Fruit fly (Drosophila melanogaster): ENCODE measurements around the gene up.

up gene

DNA sequence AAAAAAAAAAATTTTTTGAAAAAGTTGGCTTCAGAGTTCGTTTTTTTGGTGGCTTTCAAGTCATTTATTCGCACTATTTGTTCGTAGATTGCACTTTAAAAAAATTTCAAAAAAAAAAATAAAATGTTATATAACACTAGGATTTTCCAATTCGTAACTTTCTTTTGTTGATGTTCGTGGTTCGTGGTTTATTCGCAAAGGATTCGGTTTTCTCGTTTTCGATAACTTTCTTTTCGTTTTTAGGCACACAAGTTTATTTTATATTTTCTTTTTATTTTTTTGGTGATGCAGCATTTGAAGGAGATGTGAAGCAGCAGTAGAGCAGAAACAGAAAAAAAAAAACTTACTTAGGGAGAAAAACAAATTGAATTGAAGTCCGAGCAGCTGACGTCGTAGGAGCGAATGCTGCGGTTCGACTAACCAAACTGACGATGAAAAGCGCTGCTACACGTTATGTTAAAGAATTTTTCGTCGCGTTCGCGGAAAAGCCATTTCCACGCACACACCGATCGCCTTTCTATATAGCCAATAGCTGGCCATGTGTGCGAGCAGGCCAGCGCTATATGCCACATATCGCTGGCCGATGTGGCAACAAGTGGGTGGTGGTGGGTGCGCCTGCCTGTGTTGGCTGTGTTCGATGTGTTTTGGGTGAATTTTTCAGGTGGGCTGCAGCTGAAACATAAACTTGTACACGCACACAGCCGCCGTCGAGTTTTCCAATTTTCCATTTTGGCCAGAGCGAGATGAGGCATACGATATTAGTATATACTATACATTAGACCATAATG, at the start of gene up:
Gene up (minus strand): TSS at position 508 of the 788 bp plus-strand sequence.
- TF ChIP-seq foxo (GFP tag; optimal IDR thresholded peaks at IDR 0.05) (no peak), GATAd (GFP tag; optimal IDR thresholded peaks at IDR 0.05) (no peak), HLH106 (tag; optimal IDR thresholded peaks at IDR 0.05) (no peak), N (GFP tag; optimal IDR thresholded peaks at IDR 0.05) (no peak), Hr78 (GFP tag; optimal IDR thresholded peaks at IDR 0.05) (no peak), dmrt93B (GFP tag; optimal IDR thresholded peaks at IDR 0.05) (no peak), rgr (GFP tag; optimal IDR thresholded peaks at IDR 0.05) (no peak), Mio (GFP tag; optimal IDR thresholded peaks at IDR 0.05) (no peak)

DNA sequence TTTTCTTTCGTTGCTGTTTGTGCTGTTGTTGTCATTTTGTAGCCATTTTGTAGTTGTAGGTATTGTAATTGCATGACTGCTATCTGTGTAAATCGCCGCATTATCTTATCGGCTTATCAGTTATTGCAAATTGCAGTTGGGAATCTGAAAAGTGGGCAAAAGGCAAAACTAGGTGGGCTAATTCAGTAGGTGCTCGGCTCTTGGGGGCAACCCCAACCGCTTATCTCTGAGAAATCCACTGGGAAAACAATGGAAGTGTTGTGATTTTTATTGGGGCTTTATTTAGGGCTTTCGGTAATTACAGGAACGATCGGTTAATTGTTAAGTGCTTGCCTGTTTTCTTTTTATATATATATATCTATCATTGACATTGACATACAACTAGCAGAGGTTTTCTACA, 48.8 kb upstream of the up start:
- TF ChIP-seq Dif (GFP tag; optimal IDR thresholded peaks at IDR 0.05; ENCODE audit: partially characterized antibody) (no peak), Rel (GFP tag; optimal IDR thresholded peaks at IDR 0.05) (no peak), Rel (tag; optimal IDR thresholded peaks at IDR 0.05) (peak; percentile 40)

DNA sequence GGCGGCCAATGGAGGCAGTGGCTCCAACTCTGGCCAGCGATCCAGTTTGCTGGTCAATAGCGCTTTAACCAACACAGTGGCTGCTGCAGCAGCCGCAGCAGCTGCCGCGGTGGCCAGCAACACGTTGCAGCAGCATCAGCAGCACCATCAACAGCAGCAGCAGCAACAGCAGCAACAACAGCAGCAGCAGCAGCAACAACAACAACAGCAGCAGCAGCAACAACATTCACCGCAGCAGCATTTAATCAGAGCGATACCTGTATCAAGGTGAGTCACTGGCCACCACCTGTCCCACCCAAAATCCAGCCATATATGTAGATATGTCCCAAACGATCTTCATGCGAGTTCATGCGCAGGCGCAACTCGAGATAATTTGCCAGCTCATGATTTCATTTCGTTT, 47.4 kb upstream of the up start:
- TF ChIP-seq Hnf4 (GFP tag; optimal IDR thresholded peaks at IDR 0.05) (no peak), rgr (GFP tag; optimal IDR thresholded peaks at IDR 0.05) (no peak), CG32264 (GFP tag; optimal IDR thresholded peaks at IDR 0.05) (no peak), Dfd (GFP tag; optimal IDR thresholded peaks at IDR 0.05) (peak; percentile 84)

DNA sequence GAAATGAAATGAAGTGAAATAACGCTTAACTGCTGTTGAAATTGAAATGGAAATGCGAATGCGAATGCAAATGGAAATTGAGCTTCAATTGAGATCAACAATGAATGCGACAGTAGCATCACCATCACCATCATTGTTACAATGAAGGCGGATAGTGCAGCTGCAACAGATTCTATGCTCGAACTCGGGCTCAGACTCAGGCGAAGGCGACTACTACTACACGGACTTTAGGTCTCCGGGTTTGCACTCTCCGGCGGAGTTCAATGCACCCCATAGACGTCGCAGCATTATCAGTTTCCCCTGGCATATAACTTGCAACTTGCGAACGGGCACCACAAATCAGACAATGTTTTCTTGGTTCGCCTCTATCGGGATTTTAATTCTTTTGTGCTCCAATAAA, 46.4 kb upstream of the up start:
- TF ChIP-seq sv (GFP tag; optimal IDR thresholded peaks at IDR 0.05) (no peak), Jra (GFP tag; optimal IDR thresholded peaks at IDR 0.05) (no peak), ey (GFP tag; optimal IDR thresholded peaks at IDR 0.05) (no peak), CrebA (GFP tag; optimal IDR thresholded peaks at IDR 0.05; ENCODE audit: borderline replicate concordance) (no peak), OdsH (GFP tag; optimal IDR thresholded peaks at IDR 0.05) (no peak), pan (optimal IDR thresholded peaks at IDR 0.05) (no peak), Abd-B (GFP tag; optimal IDR thresholded peaks at IDR 0.05) (no peak), N (GFP tag; optimal IDR thresholded peaks at IDR 0.05) (no peak), GATAd (GFP tag; optimal IDR thresholded peaks at IDR 0.05) (no peak), tai (GFP tag; optimal IDR thresholded peaks at IDR 0.05) (no peak), lola (GFP tag; optimal IDR thresholded peaks at IDR 0.05) (no peak), HLH106 (tag; optimal IDR thresholded peaks at IDR 0.05) (no peak)

DNA sequence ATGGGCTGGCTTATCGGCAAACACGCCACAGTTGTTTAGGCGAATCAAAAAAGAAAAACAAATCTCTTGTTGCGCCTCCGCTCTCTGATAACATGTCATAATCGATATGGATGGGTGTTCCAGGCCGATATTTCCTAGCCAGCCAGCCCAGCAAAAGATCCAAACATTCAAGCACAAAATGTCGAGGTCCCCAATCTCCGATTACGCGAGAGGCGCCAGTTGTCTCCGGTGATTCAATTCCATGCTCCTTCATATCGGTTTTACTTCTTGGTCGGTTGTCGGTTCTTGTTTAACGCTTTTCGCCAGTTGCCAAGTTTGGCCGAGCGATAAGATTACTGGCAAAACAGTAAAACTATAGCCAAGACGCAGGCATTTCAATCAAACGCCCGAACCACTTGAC, 43.8 kb upstream of the up start:
- no peak for TF ChIP-seq dl (GFP tag; optimal IDR thresholded peaks at IDR 0.05; ENCODE audit: insufficient read depth in 1 of 2, partially characterized antibody in 2 of 2)
- no peak for TF ChIP-seq Myc (optimal IDR thresholded peaks at IDR 0.05)
- TF ChIP-seq Jra (GFP tag; optimal IDR thresholded peaks at IDR 0.05): no peak
- no peak for TF ChIP-seq pan (optimal IDR thresholded peaks at IDR 0.05)
- TF ChIP-seq usp (GFP tag; optimal IDR thresholded peaks at IDR 0.05): no peak
- no peak for TF ChIP-seq brk (GFP tag; optimal IDR thresholded peaks at IDR 0.05)
- TF ChIP-seq Dfd (GFP tag; optimal IDR thresholded peaks at IDR 0.05): no peak

DNA sequence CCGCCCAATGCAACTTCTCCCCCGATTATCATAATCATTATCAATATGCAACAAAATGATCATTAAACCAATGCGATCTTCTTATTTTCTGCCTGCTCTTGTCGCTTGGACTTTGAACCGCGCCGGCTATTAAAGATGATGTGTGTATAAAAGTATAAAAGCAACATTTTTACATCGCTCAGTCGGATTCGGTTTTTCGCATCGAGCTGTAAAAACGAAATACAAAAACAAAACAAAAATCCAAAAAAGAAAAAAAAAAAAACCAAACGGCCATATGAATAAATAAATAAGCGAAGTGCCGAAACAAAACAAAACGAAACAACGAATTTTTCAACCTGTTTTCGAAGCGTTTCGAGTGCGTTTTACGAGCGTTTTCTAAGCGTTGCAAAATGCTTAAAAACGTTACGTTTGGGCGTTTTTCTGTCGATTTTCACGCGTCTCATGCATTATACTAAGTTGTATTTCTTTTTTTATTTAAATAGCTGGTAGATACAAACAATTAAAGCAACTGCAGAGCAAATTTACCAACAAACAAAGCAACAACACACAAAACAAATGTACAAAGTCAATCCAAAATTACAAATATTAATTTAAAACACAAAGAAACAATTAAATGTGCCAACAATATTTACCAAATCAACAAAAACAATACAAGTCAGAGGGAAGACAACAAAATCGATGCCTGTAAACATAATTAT, 42.5 kb upstream of the up start:
- no peak for TF ChIP-seq GATAd (GFP tag; optimal IDR thresholded peaks at IDR 0.05)
- TF ChIP-seq Hnf4 (GFP tag; optimal IDR thresholded peaks at IDR 0.05): peak; percentile 58
- no peak for TF ChIP-seq pan (optimal IDR thresholded peaks at IDR 0.05)
- TF ChIP-seq dl (GFP tag; optimal IDR thresholded peaks at IDR 0.05; ENCODE audit: insufficient read depth in 1 of 2, partially characterized antibody in 2 of 2): no peak
- no peak for TF ChIP-seq sage (GFP tag; optimal IDR thresholded peaks at IDR 0.05)
- no peak for TF ChIP-seq dsf (GFP tag; optimal IDR thresholded peaks at IDR 0.05; ENCODE audit: borderline replicate concordance)
- TF ChIP-seq psq (GFP tag; optimal IDR thresholded peaks at IDR 0.05): peak; percentile 40
- no peak for TF ChIP-seq fru (GFP tag; optimal IDR thresholded peaks at IDR 0.05)
- TF ChIP-seq foxo (GFP tag; optimal IDR thresholded peaks at IDR 0.05): no peak
- no peak for TF ChIP-seq lola (GFP tag; optimal IDR thresholded peaks at IDR 0.05)
- no peak for TF ChIP-seq woc (GFP tag; optimal IDR thresholded peaks at IDR 0.05)
- no peak for TF ChIP-seq Sp1 (GFP tag; optimal IDR thresholded peaks at IDR 0.05)
- no peak for TF ChIP-seq brk (GFP tag; optimal IDR thresholded peaks at IDR 0.05)
- TF ChIP-seq tai (GFP tag; optimal IDR thresholded peaks at IDR 0.05): no peak
- peak; percentile 19 for TF ChIP-seq CrebA (GFP tag; optimal IDR thresholded peaks at IDR 0.05; ENCODE audit: borderline replicate concordance)

Measured in whole organism, wandering third instar larva.